Fruit fly (Drosophila melanogaster) S2 (cell line): ENCODE results near the gene CG7386.

ENCODE experiments used
- CG8478 ChIP-seq: fragments of >200 bp; optimal IDR thresholded peaks from 2 replicates; lab custom pipeline; 2018
- CTCF ChIP-seq, 2 experiments: fragments of >200 bp; optimal IDR thresholded peaks; 2 replicates each; lab custom pipeline; 2018

The CG7386 gene

DNA sequence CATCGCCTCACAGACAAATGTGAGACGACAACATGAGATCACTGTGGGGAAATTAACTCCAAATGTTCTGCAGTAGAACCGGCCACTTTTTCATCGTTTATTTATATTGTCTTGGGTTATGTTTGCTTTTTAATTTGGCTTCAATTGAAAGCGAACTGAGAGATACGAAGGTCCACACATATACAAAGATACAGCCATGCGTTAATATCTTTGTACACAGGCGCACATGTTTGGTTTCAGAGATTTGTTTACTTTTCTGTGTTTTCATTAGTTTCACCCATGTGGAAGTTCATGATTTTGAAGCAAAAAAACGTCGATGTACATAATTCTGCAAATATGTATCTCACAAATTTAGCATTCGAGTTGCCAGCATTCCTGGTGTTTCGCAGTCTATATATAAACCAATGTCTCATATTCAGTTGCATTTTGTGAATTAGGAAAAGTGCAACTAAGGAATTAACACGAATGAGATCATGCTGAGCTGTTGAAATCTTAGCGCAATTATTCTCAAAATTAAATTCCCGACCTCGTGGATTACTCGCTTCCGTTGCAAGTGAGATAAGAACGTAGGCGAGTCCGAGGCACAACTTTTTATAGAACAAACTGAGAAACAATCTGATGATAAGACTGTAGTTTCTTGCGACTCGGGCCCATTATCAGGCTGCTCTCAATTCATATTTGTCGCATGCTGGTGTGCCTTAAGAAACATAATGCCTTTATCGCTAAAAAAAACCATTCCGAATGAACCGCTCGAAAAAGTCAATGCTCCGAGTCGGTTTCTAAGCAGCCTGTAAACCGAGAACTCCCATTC, 26.6 kb downstream of the CG7386 start:
- no peak for TF ChIP-seq CG8478
- TF ChIP-seq CTCF (optimal IDR thresholded peaks at IDR 0.05; lab: Kevin White, UChicago), result no peak

DNA sequence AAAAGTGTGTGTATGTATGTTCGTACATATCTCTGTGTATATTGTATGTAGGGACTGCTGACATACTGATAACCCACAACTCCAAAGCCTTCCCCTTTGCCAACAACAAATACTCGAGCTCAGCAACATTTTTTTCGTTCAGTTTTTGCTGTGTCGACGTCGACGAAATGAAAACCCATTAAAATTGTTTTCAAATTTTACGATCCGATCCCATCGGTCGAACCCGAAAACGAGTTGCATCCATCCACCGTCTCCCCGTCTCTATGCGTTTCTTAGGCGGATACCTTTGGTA, 27.2 kb downstream of the CG7386 start:
- TF ChIP-seq CG8478 (no peak), CTCF (optimal IDR thresholded peaks at IDR 0.05; lab: Kevin White, UChicago) (no peak)

DNA sequence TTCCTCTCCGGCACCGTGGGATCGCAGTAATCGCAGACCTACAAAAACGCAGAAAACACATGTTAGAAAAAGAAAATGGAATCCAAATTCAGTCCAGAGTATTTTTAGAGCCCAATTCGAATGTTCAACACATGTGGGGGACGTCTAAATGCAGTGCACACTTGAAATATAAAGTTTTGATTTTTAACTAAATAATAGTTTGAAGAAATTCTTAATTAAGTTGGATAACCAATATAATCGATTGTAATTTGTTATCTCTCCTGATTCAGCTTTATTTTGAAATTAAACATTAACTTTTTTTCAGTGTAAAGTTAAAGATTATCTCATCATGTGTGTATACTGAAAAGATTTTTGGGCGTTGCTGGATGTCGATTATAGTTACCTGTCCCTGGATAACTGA, 27.7 kb downstream of the CG7386 start:
- TF ChIP-seq CG8478 (no peak), CTCF (optimal IDR thresholded peaks at IDR 0.05; lab: Kevin White, UChicago) (no peak)

dm6 chr3L:6217806-6218205, 28.3 kb downstream of the CG7386 start, which contains the start of gene LanA:
Gene LanA, minus strand, starts transcription at chr3L:6218022.
- TF ChIP-seq CTCF (optimal IDR thresholded peaks at IDR 0.05; lab: Kevin White, UChicago) (peak in 1 of 2 experiments; percentile 11), CG8478 (no peak)

- TF ChIP-seq CG8478 (no peak), CTCF (optimal IDR thresholded peaks at IDR 0.05; lab: Kevin White, UChicago) (no peak)
These were observed 29.1 kb downstream of the CG7386 start for dm6 chr3L:6218517-6219155.

DNA sequence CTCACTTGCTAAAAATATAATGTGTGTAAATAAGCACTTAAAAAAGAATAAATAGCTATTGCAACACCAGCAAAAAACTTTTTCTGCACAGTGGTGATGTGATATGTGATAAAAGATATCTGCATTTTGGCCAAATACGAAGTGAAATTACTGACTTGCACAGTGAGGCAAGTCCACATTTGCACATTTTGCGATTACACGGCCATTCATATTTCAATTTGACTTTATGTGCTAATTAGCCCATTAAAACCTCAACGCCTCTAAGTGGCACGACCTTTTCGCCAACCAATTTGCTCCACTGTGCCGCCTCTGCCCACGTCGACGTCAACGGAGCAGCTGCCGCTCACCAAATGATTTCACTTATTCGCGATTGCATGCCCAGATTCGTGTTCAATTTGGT, 30.6 kb downstream of the CG7386 start, which contains the start of gene CG33946:
TSS of gene CG33946 (plus strand) at position 392 of the 400 bp plus-strand sequence.
- TF ChIP-seq CTCF (optimal IDR thresholded peaks at IDR 0.05; lab: Kevin White, UChicago), result no peak
- no peak for TF ChIP-seq CG8478

DNA sequence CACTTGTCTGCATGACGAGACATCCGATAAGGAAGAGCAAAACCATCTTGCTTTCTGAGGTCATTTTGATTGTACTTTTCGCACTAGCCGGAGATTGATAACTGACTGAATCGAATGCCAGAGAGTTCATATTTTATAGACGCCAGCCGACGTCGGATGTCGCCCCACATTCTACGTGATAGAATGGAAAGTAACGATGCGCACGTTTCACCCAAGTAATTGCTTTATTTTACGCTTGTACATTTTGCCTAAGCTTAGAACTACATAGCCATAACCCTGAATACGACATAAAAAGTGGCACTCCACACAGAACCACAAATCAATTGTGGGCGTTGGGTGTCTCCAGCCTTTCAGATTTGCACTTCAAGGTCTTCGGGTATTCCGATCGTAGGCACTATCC, 42.7 kb downstream of the CG7386 start, which contains the start of gene CG13299:
TSS of gene CG13299 (minus strand) at position 101 of the 400 bp plus-strand sequence.
- TF ChIP-seq CTCF (optimal IDR thresholded peaks at IDR 0.05; lab: Kevin White, UChicago) (no peak), CG8478 (no peak)

DNA sequence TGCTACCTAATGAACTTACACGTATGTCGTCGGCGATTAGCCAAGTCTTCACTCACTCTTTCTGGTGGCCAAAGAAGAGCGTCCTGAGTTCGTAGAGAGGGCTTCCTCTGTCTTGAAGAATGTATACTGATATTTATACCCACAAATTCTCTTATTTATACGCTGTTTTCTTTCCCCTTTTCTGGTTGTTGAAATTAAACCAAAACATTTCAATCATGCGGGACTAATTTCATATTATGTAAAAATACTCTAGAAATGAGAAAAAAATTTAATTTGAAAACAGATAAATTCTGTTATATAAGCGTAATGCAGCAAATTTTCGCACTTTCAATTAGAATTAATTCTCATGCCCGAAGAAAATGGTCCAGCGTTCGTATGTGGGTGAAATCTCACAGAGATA, 43.7 kb downstream of the CG7386 start, which contains the start of gene BG642312:
TSS of gene BG642312 (minus strand) at position 101 of the 400 bp plus-strand sequence.
- TF ChIP-seq CTCF (optimal IDR thresholded peaks at IDR 0.05; lab: Kevin White, UChicago) (no peak), CG8478 (no peak)

dm6 chr3L:6234035-6234434, 44.5 kb downstream of the CG7386 start, which contains the start of gene CG42714:
Gene CG42714, minus strand, starts transcription at chr3L:6234056.
- TF ChIP-seq CTCF (optimal IDR thresholded peaks at IDR 0.05; lab: Kevin White, UChicago) (no peak), CG8478 (no peak)

dm6 chr3L:6239968-6240367, 50.4 kb downstream of the CG7386 start, which contains the start of gene CG10226:
Gene CG10226, minus strand, starts transcription at chr3L:6240068.
- TF ChIP-seq CTCF (optimal IDR thresholded peaks at IDR 0.05; lab: Kevin White, UChicago), result no peak
- TF ChIP-seq CG8478, result no peak
